Fruit fly (Drosophila melanogaster): ENCODE data around the gene CG15386.

CG15386 gene

dm6 chr2L:2168184-2168893 lies 48.7 kb downstream of the CG15386 start (continued):
- TF ChIP-seq slou (GFP tag; optimal IDR thresholded peaks at IDR 0.05) (no peak), CG34376 (GFP tag; optimal IDR thresholded peaks at IDR 0.05) (peak; percentile 40), fu2 (GFP tag; optimal IDR thresholded peaks at IDR 0.05) (no peak), CG6791 (GFP tag; IDR thresholded peaks at IDR 0.05; ENCODE audit: partially characterized antibody) (no peak), hkb (optimal IDR thresholded peaks at IDR 0.05) (no peak), hkb (GFP tag; IDR thresholded peaks at IDR 0.05) (peak; percentile 46), CG12769 (tag; optimal IDR thresholded peaks at IDR 0.05) (peak; percentile 52), dmrt11E (tag; optimal IDR thresholded peaks at IDR 0.05) (peak; percentile 10), CG3281 (GFP tag; optimal IDR thresholded peaks at IDR 0.05) (peak; percentile 54), vnd (GFP tag; IDR thresholded peaks at IDR 0.05; ENCODE audit: partially characterized antibody) (no peak), MTF-1 (GFP tag; optimal IDR thresholded peaks at IDR 0.05; ENCODE audit: borderline replicate concordance) (peak; percentile 45), CG10209 (GFP tag; optimal IDR thresholded peaks at IDR 0.05) (peak; percentile 29), caup (GFP tag; optimal IDR thresholded peaks at IDR 0.05; ENCODE audit: severe bottlenecking) (peak; percentile 69), Kr (GFP tag; optimal IDR thresholded peaks at IDR 0.05) (peak; percentile 40), nom (GFP tag; optimal IDR thresholded peaks at IDR 0.05) (no peak), salm (tag; optimal IDR thresholded peaks at IDR 0.05) (peak; percentile 75), Dbx (GFP tag; IDR thresholded peaks at IDR 0.05) (no peak), CG8290 (GFP tag; optimal IDR thresholded peaks at IDR 0.05) (no peak), CG8290 (tag; optimal IDR thresholded peaks at IDR 0.05) (peak in 1 of 2 experiments; percentile 57), sens (GFP tag) (peak; percentile 75), CG33557 (GFP tag; optimal IDR thresholded peaks at IDR 0.05) (peak; percentile 16), pros (GFP tag; optimal IDR thresholded peaks at IDR 0.05) (peak; percentile 7), Pdp1 (GFP tag; optimal IDR thresholded peaks at IDR 0.05) (peak in 1 of 2 experiments; percentile 65), CG6813 (GFP tag; optimal IDR thresholded peaks at IDR 0.05) (peak; percentile 70)

dm6 chr2L:2166958-2167707 lies 49.9 kb downstream of the CG15386 start:
- no peak for TF ChIP-seq CG34376 (GFP tag; optimal IDR thresholded peaks at IDR 0.05)
- TF ChIP-seq insv (GFP tag; optimal IDR thresholded peaks at IDR 0.05) = no peak
- TF ChIP-seq NFAT (GFP tag; IDR thresholded peaks at IDR 0.05) = no peak
- TF ChIP-seq Ravus (GFP tag; IDR thresholded peaks at IDR 0.05) = no peak
- TF ChIP-seq eve (GFP tag; optimal IDR thresholded peaks at IDR 0.05) = peak in 1 of 2 experiments; percentile 33
- no peak for TF ChIP-seq CG13775 (GFP tag; optimal IDR thresholded peaks at IDR 0.05)
- TF ChIP-seq grau (tag; optimal IDR thresholded peaks at IDR 0.05) = no peak
- TF ChIP-seq Rfx (GFP tag; IDR thresholded peaks at IDR 0.05) = peak; percentile 5; the same call in 1 of the 2 replicates
- no peak for TF ChIP-seq chif (GFP tag; optimal IDR thresholded peaks at IDR 0.05)
- no peak for TF ChIP-seq vnd (GFP tag; IDR thresholded peaks at IDR 0.05; ENCODE audit: partially characterized antibody)
- no peak for TF ChIP-seq CG9797 (GFP tag; optimal IDR thresholded peaks at IDR 0.05)
- TF ChIP-seq ro (GFP tag; IDR thresholded peaks at IDR 0.05) = no peak
- TF ChIP-seq CG9437 (GFP tag; optimal IDR thresholded peaks at IDR 0.05) = no peak
- TF ChIP-seq pb (GFP tag; optimal IDR thresholded peaks at IDR 0.05) = no peak
- no peak for TF ChIP-seq gcm (GFP tag; optimal IDR thresholded peaks at IDR 0.05)
- no peak for TF ChIP-seq CG11695 (GFP tag; IDR thresholded peaks at IDR 0.05)
- TF ChIP-seq fd3F (GFP tag; optimal IDR thresholded peaks at IDR 0.05) = no peak
- no peak for TF ChIP-seq slou (GFP tag; optimal IDR thresholded peaks at IDR 0.05)
- TF ChIP-seq Gsc (GFP tag; IDR thresholded peaks at IDR 0.05) = no peak
- TF ChIP-seq row (GFP tag; IDR thresholded peaks at IDR 0.05) = peak; percentile 24; the same call in 1 of the 3 replicates
- TF ChIP-seq phol (tag; optimal IDR thresholded peaks at IDR 0.05) = peak; percentile 6
- peak; percentile 51 for TF ChIP-seq Med (GFP tag)
- no peak for TF ChIP-seq fu2 (GFP tag; optimal IDR thresholded peaks at IDR 0.05)
- no peak for TF ChIP-seq jigr1 (GFP tag; IDR thresholded peaks at IDR 0.05)
- peak; percentile 82 for TF ChIP-seq abd-A (tag; optimal IDR thresholded peaks at IDR 0.05)
- no peak for TF ChIP-seq nau (GFP tag; optimal IDR thresholded peaks at IDR 0.05)
- TF ChIP-seq CG14710 (tag; optimal IDR thresholded peaks at IDR 0.05) = no peak

Data from whole organism, embryonic.